Fruit fly (Drosophila melanogaster): Measurements from ENCODE around the gene CG8773.

DNA sequence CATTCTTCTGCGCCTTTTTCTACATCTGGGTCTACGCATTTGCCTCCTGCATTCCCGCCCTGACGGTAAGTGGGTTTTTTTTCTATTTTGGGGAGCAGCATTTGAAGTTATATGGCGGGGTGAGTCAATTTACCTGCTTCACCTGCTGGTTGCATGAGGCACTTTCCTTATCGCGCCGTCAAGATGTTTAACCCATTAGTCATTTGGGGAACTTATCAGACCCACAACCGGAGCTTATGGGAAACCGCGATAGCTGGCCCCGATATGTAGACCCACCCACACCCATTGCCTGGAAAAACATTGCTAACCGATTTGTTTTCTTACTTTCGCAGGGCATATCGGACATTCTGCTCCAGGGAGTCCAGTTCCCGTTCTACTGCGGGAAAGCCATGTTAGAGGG is 32.8 kb upstream of the CG8773 start:
- TF ChIP-seq CG10274 (GFP tag; optimal IDR thresholded peaks at IDR 0.05): no peak
- no peak for TF ChIP-seq psq (GFP tag; optimal IDR thresholded peaks at IDR 0.05)
- TF ChIP-seq Lhr (GFP tag; optimal IDR thresholded peaks at IDR 0.05): no peak
- no peak for TF ChIP-seq bbx (GFP tag; IDR thresholded peaks at IDR 0.05; ENCODE audit: partially characterized antibody)
- TF ChIP-seq CG8924 (tag; optimal IDR thresholded peaks at IDR 0.05): no peak

Data from whole organism, embryonic.